Worm (Caenorhabditis elegans) whole organism, L1 larva: ENCODE data around the gene cec-4.

Experiments used
- efl-1 ChIP-seq, 4 experiments: fragments of 150-350 bp; optimal IDR thresholded peaks in 3 of 4; peaks in 1 of 4; 1 replicate in 1 of 4; 2 replicates in 3 of 4; lab custom pipeline; 2014; ENCODE audit warnings: missing biosample characterization in 2 of 4, missing genetic modification characterization in 2 of 4, missing genetic modification reagents in 2 of 4
- egl-27 ChIP-seq, 2 experiments: fragments of 150-350 bp in 1 of 2; sonication (generic microtip); optimal IDR thresholded peaks; 3 replicates each; lab custom pipeline; 2017 to 2018; ENCODE audit warnings: missing biosample characterization in 2 of 2, missing genetic modification characterization in 2 of 2, missing genetic modification reagents in 2 of 2
- elt-3 ChIP-seq, 6 experiments: fragments of 150-350 bp in 1 of 6; sonication (generic microtip); optimal IDR thresholded peaks; 2 replicates each; lab custom pipeline; 2017 to 2018; ENCODE audit warnings: missing biosample characterization in 6 of 6, missing genetic modification characterization in 6 of 6, inconsistent platforms in 1 of 6
- fkh-4 ChIP-seq: sonication (generic microtip); optimal IDR thresholded peaks from 2 replicates; lab custom pipeline; 2016; ENCODE audit warnings: missing compliant biosample characterization, missing genetic modification characterization, borderline replicate concordance
- fkh-8 ChIP-seq: sonication (generic microtip); optimal IDR thresholded peaks from 2 replicates; lab custom pipeline; 2016; ENCODE audit warnings: mild to moderate bottlenecking, missing genetic modification characterization, missing compliant biosample characterization
- lin-13 ChIP-seq: fragments of 150-350 bp; optimal IDR thresholded peaks from 2 replicates; lab custom pipeline; 2014; ENCODE audit warnings: missing biosample characterization, missing genetic modification reagents, missing genetic modification characterization
- pqm-1 ChIP-seq: sonication (generic microtip); optimal IDR thresholded peaks from 3 replicates; lab custom pipeline; 2017; ENCODE audit warnings: missing biosample characterization, missing genetic modification characterization
- sptf-1 ChIP-seq: fragments of 150-350 bp; optimal IDR thresholded peaks from 2 replicates; lab custom pipeline; 2014; ENCODE audit warnings: missing biosample characterization, missing genetic modification characterization
- unc-86 ChIP-seq: sonication (generic microtip); optimal IDR thresholded peaks from 2 replicates; lab custom pipeline; 2016; ENCODE audit warnings: missing genetic modification characterization, missing compliant biosample characterization
- zag-1 ChIP-seq: fragments of 150-350 bp; optimal IDR thresholded peaks from 2 replicates; lab custom pipeline; 2014; ENCODE audit warnings: missing biosample characterization, missing genetic modification characterization

DNA sequence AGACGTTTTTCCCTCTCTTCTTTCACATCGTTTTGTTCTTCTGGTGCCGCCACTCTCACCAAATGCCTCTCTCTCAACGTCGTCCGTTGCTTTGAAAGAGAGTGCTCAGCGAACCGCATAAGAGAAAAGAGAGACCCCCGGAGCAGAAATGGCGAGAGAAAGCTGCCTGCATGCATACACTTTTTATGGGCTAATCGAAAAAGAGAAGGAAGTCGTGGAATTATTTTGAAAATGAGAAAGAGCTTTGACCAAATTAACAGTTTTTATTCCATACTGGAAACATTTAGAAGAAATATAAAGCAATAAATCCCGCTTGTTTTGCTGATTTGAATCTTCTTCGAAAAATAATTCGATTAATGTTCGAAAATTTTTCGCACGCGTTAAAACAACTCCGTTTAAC is 44.9 kb downstream of the cec-4 start:
- TF ChIP-seq fkh-8 (tag; lab: Kevin White, UChicago) (no peak), zag-1 (no peak), pqm-1 (no peak), sptf-1 (tag; lab: Kevin White, UChicago) (no peak), unc-86 (tag; lab: Kevin White, UChicago) (no peak), lin-13 (GFP tag; lab: Kevin White, UChicago) (no peak), elt-3 (tag; optimal IDR thresholded peaks at IDR 0.05; lab: Kevin White, UChicago) (no peak), egl-27 (tag; optimal IDR thresholded peaks at IDR 0.05; lab: Kevin White, UChicago) (no peak), fkh-4 (tag; lab: Kevin White, UChicago) (no peak), efl-1 (optimal IDR thresholded peaks at IDR 0.05; lab: Kevin White, UChicago) (no peak), efl-1 (GFP tag; optimal IDR thresholded peaks at IDR 0.05 in 1 of 2; lab: Kevin White, UChicago) (peak in 1 of 2 experiments; percentile 76)
